Fruit fly (Drosophila melanogaster) whole organism, embryonic: ENCODE measurements around the gene Elp4.

Experiments
- Abd-B ChIP-seq: fragments of 200-800 bp; sonication (Bioruptor generic); optimal IDR thresholded peaks from 2 replicates; lab custom pipeline; 2018; ENCODE audit warnings: missing biosample characterization, mild to moderate bottlenecking, missing genetic modification characterization, moderate library complexity
- CG11398 ChIP-seq: fragments of 200-800 bp; sonication (Bioruptor generic); optimal IDR thresholded peaks from 2 replicates; lab custom pipeline; 2016; ENCODE audit warnings: missing biosample characterization, missing genetic modification characterization
- CG12299 ChIP-seq: fragments of 200-800 bp; sonication (Bioruptor generic); optimal IDR thresholded peaks from 2 replicates; lab custom pipeline; 2018; ENCODE audit warnings: missing biosample characterization, mild to moderate bottlenecking, missing genetic modification characterization
- CG12391 ChIP-seq: fragments of 200-800 bp; sonication (Bioruptor generic); optimal IDR thresholded peaks from 3 replicates; lab custom pipeline; 2018; ENCODE audit warnings: missing biosample characterization, mild to moderate bottlenecking, missing genetic modification characterization, moderate library complexity
- CG12659 ChIP-seq: fragments of 200-800 bp; sonication (Bioruptor generic); optimal IDR thresholded peaks from 3 replicates; lab custom pipeline; 2017; ENCODE audit warnings: mild to moderate bottlenecking, missing biosample characterization, missing genetic modification reagents, missing genetic modification characterization
- CG13123 ChIP-seq: fragments of 200-800 bp; sonication (Bioruptor generic); optimal IDR thresholded peaks from 2 replicates; lab custom pipeline; 2016; ENCODE audit warnings: missing biosample characterization, missing genetic modification characterization
- CG13296 ChIP-seq: fragments of 200-800 bp; sonication (Bioruptor generic); optimal IDR thresholded peaks from 3 replicates; lab custom pipeline; 2018; ENCODE audit warnings: missing biosample characterization, mild to moderate bottlenecking, missing genetic modification characterization
- CG13894 ChIP-seq: fragments of 200-800 bp; sonication (Bioruptor generic); optimal IDR thresholded peaks from 3 replicates; lab custom pipeline; 2018; ENCODE audit warnings: missing biosample characterization, mild to moderate bottlenecking, missing genetic modification characterization, moderate library complexity
- CG14860 ChIP-seq: fragments of 200-800 bp; sonication (Bioruptor generic); IDR thresholded peaks from 3 replicates; pipeline ENCODE4 v1.3.6; 2022; ENCODE audit warnings: missing biosample characterization, missing genetic modification characterization; ENCODE audit not compliant: partially characterized antibody
- CG17328 ChIP-seq: fragments of 200-800 bp; sonication (Bioruptor generic); IDR thresholded peaks from 2 replicates; pipeline ENCODE4 v1.3.6; 2022; ENCODE audit warnings: missing biosample characterization, missing genetic modification characterization
- CG17359 ChIP-seq: fragments of 200-800 bp; sonication (Bioruptor generic); optimal IDR thresholded peaks from 3 replicates; lab custom pipeline; 2018; ENCODE audit warnings: missing biosample characterization, mild to moderate bottlenecking, missing genetic modification characterization, moderate library complexity
- CG17568 ChIP-seq: fragments of 200-800 bp; sonication (Bioruptor generic); optimal IDR thresholded peaks from 2 replicates; lab custom pipeline; 2018; ENCODE audit warnings: missing biosample characterization, mild to moderate bottlenecking, missing genetic modification characterization, moderate library complexity
- CG18476 ChIP-seq: fragments of 200-800 bp; sonication (Bioruptor generic); optimal IDR thresholded peaks from 2 replicates; lab custom pipeline; 2016; ENCODE audit warnings: missing biosample characterization, mild to moderate bottlenecking, missing genetic modification characterization
- CG2129 ChIP-seq: fragments of 200-800 bp; sonication (Bioruptor generic); IDR thresholded peaks from 2 replicates; pipeline ENCODE4 v1.3.6; 2022; ENCODE audit warnings: missing biosample characterization, missing genetic modification characterization; ENCODE audit not compliant: partially characterized antibody
- CG3407 ChIP-seq: fragments of 200-800 bp; sonication (Bioruptor generic); optimal IDR thresholded peaks from 2 replicates; lab custom pipeline; 2018; ENCODE audit warnings: missing biosample characterization, mild to moderate bottlenecking, missing genetic modification characterization
- CG34224 ChIP-seq: fragments of 200-800 bp; sonication (Bioruptor generic); IDR thresholded peaks from 3 replicates; pipeline ENCODE4 v1.3.6; 2022; ENCODE audit warnings: missing biosample characterization, missing genetic modification characterization; ENCODE audit not compliant: partially characterized antibody
- CG4328 ChIP-seq: fragments of 200-800 bp; sonication (Bioruptor generic); optimal IDR thresholded peaks from 3 replicates; lab custom pipeline; 2017; ENCODE audit warnings: missing biosample characterization, missing genetic modification reagents, missing genetic modification characterization
- CG4404 ChIP-seq: fragments of 200-800 bp; sonication (Bioruptor generic); IDR thresholded peaks from 2 replicates; pipeline ENCODE4 v1.3.6; 2022; ENCODE audit warnings: missing biosample characterization, missing genetic modification characterization
- CG6765 ChIP-seq: fragments of 200-800 bp; sonication (Bioruptor generic); optimal IDR thresholded peaks from 3 replicates; lab custom pipeline; 2017; ENCODE audit warnings: missing biosample characterization, mild to moderate bottlenecking, missing genetic modification characterization
- CG6813 ChIP-seq: fragments of 200-800 bp; sonication (Bioruptor generic); optimal IDR thresholded peaks from 2 replicates; lab custom pipeline; 2017; ENCODE audit warnings: missing biosample characterization, missing genetic modification characterization, mild to moderate bottlenecking, moderate library complexity, missing genetic modification reagents
- CG7839 ChIP-seq: fragments of 200-800 bp; sonication (Bioruptor generic); optimal IDR thresholded peaks from 3 replicates; lab custom pipeline; 2018; ENCODE audit warnings: missing biosample characterization, mild to moderate bottlenecking, missing genetic modification characterization, moderate library complexity
- CG7963 ChIP-seq: fragments of 200-800 bp; sonication (Bioruptor generic); IDR thresholded peaks from 3 replicates; pipeline ENCODE4 v1.3.6; 2022; ENCODE audit warnings: missing biosample characterization, missing genetic modification characterization; ENCODE audit not compliant: partially characterized antibody
- CkIIα-i1 ChIP-seq: fragments of 200-800 bp; sonication (Bioruptor generic); IDR thresholded peaks from 2 replicates; pipeline ENCODE4 v1.3.6; 2022; ENCODE audit warnings: missing biosample characterization, missing genetic modification characterization
- Deaf1 ChIP-seq: fragments of 200-800 bp; optimal IDR thresholded peaks from 3 replicates; lab custom pipeline; 2019; ENCODE audit warnings: missing biosample characterization, mild to moderate bottlenecking, missing genetic modification characterization, moderate library complexity
- Dfd ChIP-seq, 2 experiments: fragments of >200 bp; optimal IDR thresholded peaks; 2 replicates each; lab custom pipeline; 2017; ENCODE audit warnings: missing biosample characterization in 2 of 2, missing genetic modification characterization in 2 of 2
- Gsc ChIP-seq: fragments of 200-800 bp; sonication (Bioruptor generic); IDR thresholded peaks from 2 replicates; pipeline ENCODE4 v1.3.6; 2022; ENCODE audit warnings: missing biosample characterization, missing genetic modification characterization
- Lpt ChIP-seq: fragments of >200 bp; optimal IDR thresholded peaks from 2 replicates; lab custom pipeline; 2018; ENCODE audit warnings: missing biosample characterization, missing genetic modification characterization
- Nf-YA ChIP-seq: fragments of 200-800 bp; sonication (Bioruptor generic); IDR thresholded peaks from 2 replicates; pipeline ENCODE4 v1.3.6; 2022; ENCODE audit warnings: missing biosample characterization, missing genetic modification characterization
- Opbp ChIP-seq: fragments of 200-800 bp; sonication (Bioruptor generic); IDR thresholded peaks from 3 replicates; pipeline ENCODE4 v1.3.6; 2022; ENCODE audit warnings: missing biosample characterization, missing genetic modification characterization; ENCODE audit not compliant: partially characterized antibody
- Ptx1 ChIP-seq: fragments of 200-800 bp; sonication (Bioruptor generic); IDR thresholded peaks from 2 replicates; pipeline ENCODE4 v1.3.6; 2022; ENCODE audit warnings: missing biosample characterization, missing genetic modification characterization
- Spps ChIP-seq: fragments of 200-800 bp; sonication (Bioruptor generic); optimal IDR thresholded peaks from 2 replicates; lab custom pipeline; 2018; ENCODE audit warnings: missing biosample characterization, mild to moderate bottlenecking, missing genetic modification characterization
- abd-A ChIP-seq: fragments of 200-800 bp; sonication (Bioruptor generic); optimal IDR thresholded peaks from 3 replicates; lab custom pipeline; 2019; ENCODE audit warnings: missing biosample characterization, mild to moderate bottlenecking, missing genetic modification characterization, moderate library complexity
- btn ChIP-seq: fragments of 200-800 bp; sonication (Bioruptor generic); optimal IDR thresholded peaks from 2 replicates; lab custom pipeline; 2016; ENCODE audit warnings: missing biosample characterization, missing genetic modification characterization
- caup ChIP-seq: fragments of 200-800 bp; sonication (Bioruptor generic); optimal IDR thresholded peaks from 3 replicates; lab custom pipeline; 2017; ENCODE audit warnings: missing biosample characterization, mild to moderate bottlenecking, missing genetic modification characterization, moderate library complexity; ENCODE audit not compliant: severe bottlenecking
- exex ChIP-seq: fragments of 200-800 bp; sonication (Bioruptor generic); optimal IDR thresholded peaks from 4 replicates; lab custom pipeline; 2018; ENCODE audit warnings: missing biosample characterization, mild to moderate bottlenecking, missing genetic modification characterization, moderate library complexity
- inv ChIP-seq: fragments of 200-800 bp; sonication (Bioruptor generic); IDR thresholded peaks from 2 replicates; pipeline ENCODE4 v1.3.6; 2022; ENCODE audit warnings: missing biosample characterization, missing genetic modification characterization; ENCODE audit not compliant: partially characterized antibody
- ken ChIP-seq: fragments of 200-800 bp; sonication (Bioruptor generic); IDR thresholded peaks from 3 replicates; pipeline ENCODE4 v1.3.6; 2022; ENCODE audit warnings: missing biosample characterization, missing genetic modification characterization
- prd ChIP-seq, 3 experiments: fragments of >200 bp in 2 of 3; fragments of 200-800 bp in 1 of 3; sonication (Bioruptor generic) in 1 of 3; optimal IDR thresholded peaks in 2 of 3; IDR thresholded peaks in 1 of 3; 2 replicates in 2 of 3; 3 replicates in 1 of 3; pipeline versions ENCODE4 v1.3.6 to Lab custom; 2017 to 2022; ENCODE audit warnings: missing biosample characterization in 1 of 3, missing genetic modification characterization in 1 of 3
- pros ChIP-seq: fragments of 200-800 bp; sonication (Bioruptor generic); optimal IDR thresholded peaks from 3 replicates; lab custom pipeline; 2019; ENCODE audit warnings: missing biosample characterization, mild to moderate bottlenecking, missing genetic modification characterization, moderate library complexity
- ro ChIP-seq: fragments of 200-800 bp; sonication (Bioruptor generic); IDR thresholded peaks from 2 replicates; pipeline ENCODE4 v1.3.6; 2022; ENCODE audit warnings: missing biosample characterization, missing genetic modification characterization
- schlank ChIP-seq: fragments of 200-800 bp; sonication (Bioruptor generic); optimal IDR thresholded peaks from 2 replicates; lab custom pipeline; 2018; ENCODE audit warnings: missing biosample characterization, mild to moderate bottlenecking, missing genetic modification characterization
- scrt ChIP-seq: fragments of 200-800 bp; sonication (Bioruptor generic); optimal IDR thresholded peaks from 2 replicates; lab custom pipeline; 2018; ENCODE audit warnings: missing biosample characterization, mild to moderate bottlenecking, missing genetic modification characterization, moderate library complexity
- sim ChIP-seq: fragments of 200-800 bp; sonication (Bioruptor generic); IDR thresholded peaks from 2 replicates; pipeline ENCODE4 v1.3.6; 2022; ENCODE audit warnings: missing biosample characterization, missing genetic modification characterization
- sima ChIP-seq: fragments of 200-800 bp; sonication (Bioruptor generic); optimal IDR thresholded peaks from 2 replicates; lab custom pipeline; 2016; ENCODE audit warnings: missing biosample characterization, missing genetic modification characterization
- so ChIP-seq: fragments of 200-800 bp; sonication (Bioruptor generic); IDR thresholded peaks from 3 replicates; pipeline ENCODE4 v1.3.6; 2022; ENCODE audit warnings: missing biosample characterization, missing genetic modification characterization
- sr ChIP-seq: fragments of 200-800 bp; sonication (Bioruptor generic); IDR thresholded peaks from 3 replicates; pipeline ENCODE4 v1.3.6; 2022; ENCODE audit warnings: missing biosample characterization, missing genetic modification characterization
- tup ChIP-seq: fragments of 200-800 bp; sonication (Bioruptor generic); optimal IDR thresholded peaks from 2 replicates; lab custom pipeline; 2016; ENCODE audit warnings: missing biosample characterization, mild to moderate bottlenecking, missing genetic modification characterization, moderate library complexity
- wdn ChIP-seq: fragments of 200-800 bp; sonication (Bioruptor generic); IDR thresholded peaks from 2 replicates; pipeline ENCODE4 v1.3.6; 2022; ENCODE audit warnings: missing biosample characterization, missing genetic modification characterization
- wek ChIP-seq: fragments of 200-800 bp; sonication (Bioruptor generic); optimal IDR thresholded peaks from 3 replicates; lab custom pipeline; 2018; ENCODE audit warnings: missing biosample characterization, mild to moderate bottlenecking, missing genetic modification characterization, moderate library complexity
- zfh2 ChIP-seq: fragments of 200-800 bp; sonication (Bioruptor generic); optimal IDR thresholded peaks from 2 replicates; lab custom pipeline; 2016; ENCODE audit warnings: missing biosample characterization, missing genetic modification characterization

Elp4 gene

dm6 chr2L:5532061-5532460 is 8.1 kb downstream of the Elp4 start, which contains the start of gene Coq6 (continued):
- TF ChIP-seq CG18476 (GFP tag; lab: Kevin White, UChicago): no peak
- TF ChIP-seq CG6813 (GFP tag; lab: Kevin White, UChicago): no peak
- peak; percentile 68 for TF ChIP-seq CG34224
- no peak for TF ChIP-seq CkIIα-i1 (GFP tag; lab: Robert Waterston, UW)
- no peak for TF ChIP-seq CG12659 (GFP tag; lab: Kevin White, UChicago)
- no peak for TF ChIP-seq Lpt
- no peak for TF ChIP-seq sr
- TF ChIP-seq CG14860 (GFP tag; lab: Robert Waterston, UW): peak; percentile 50; the same call in 2 of the 3 replicates
- TF ChIP-seq CG4404 (GFP tag; lab: Robert Waterston, UW): no peak
- no peak for TF ChIP-seq inv (GFP tag; lab: Robert Waterston, UW)
- no peak for TF ChIP-seq CG12299
- no peak for TF ChIP-seq wdn (GFP tag; lab: Robert Waterston, UW)
- no peak for TF ChIP-seq zfh2 (GFP tag; lab: Kevin White, UChicago)
- TF ChIP-seq scrt (GFP tag; lab: Kevin White, UChicago): no peak
- TF ChIP-seq CG13123: no peak
- no peak for TF ChIP-seq sim
- peak; percentile 49; the same call in 1 of the 3 replicates for TF ChIP-seq CG7963
- TF ChIP-seq CG2129: 0 out of 2 replicates have a peak, but pooled peaks have one; percentile 18
- no peak for TF ChIP-seq CG13894 (tag; lab: Kevin White, UChicago)
- no peak for TF ChIP-seq CG3407 (GFP tag; lab: Kevin White, UChicago)
- no peak for TF ChIP-seq Deaf1
- TF ChIP-seq exex (tag; lab: Kevin White, UChicago): no peak
- TF ChIP-seq Nf-YA (GFP tag; lab: Robert Waterston, UW): no peak
- TF ChIP-seq prd (optimal IDR thresholded peaks at IDR 0.05; lab: Kevin White, UChicago): no peak
- no peak for TF ChIP-seq prd (GFP tag; IDR thresholded peaks at IDR 0.05; lab: Robert Waterston, UW)
- TF ChIP-seq CG17328 (GFP tag; lab: Robert Waterston, UW): no peak
- TF ChIP-seq Abd-B (GFP tag; lab: Kevin White, UChicago): peak; percentile 13
- peak; percentile 53; the same call in 2 of the 3 replicates for TF ChIP-seq Opbp
- no peak for TF ChIP-seq wek (GFP tag; lab: Kevin White, UChicago)
- no peak for TF ChIP-seq tup (GFP tag; lab: Kevin White, UChicago)
- no peak for TF ChIP-seq CG13296 (GFP tag; lab: Kevin White, UChicago)
- TF ChIP-seq Ptx1 (GFP tag; lab: Robert Waterston, UW): 0 out of 2 replicates have a peak, but pooled peaks have one; percentile 16
- TF ChIP-seq ken (GFP tag; lab: Robert Waterston, UW): no peak
- no peak for TF ChIP-seq sima
- no peak for TF ChIP-seq pros (GFP tag; lab: Kevin White, UChicago)
- no peak for TF ChIP-seq caup (GFP tag; lab: Kevin White, UChicago)
- TF ChIP-seq abd-A (tag; lab: Kevin White, UChicago): no peak
- TF ChIP-seq Gsc (GFP tag; lab: Robert Waterston, UW): no peak
- TF ChIP-seq CG17359: no peak
- TF ChIP-seq btn (GFP tag; lab: Kevin White, UChicago): no peak
- no peak for TF ChIP-seq CG7839 (tag; lab: Kevin White, UChicago)
- TF ChIP-seq CG4328 (GFP tag; lab: Kevin White, UChicago): no peak
- no peak for TF ChIP-seq Dfd (GFP tag; optimal IDR thresholded peaks at IDR 0.05; lab: Kevin White, UChicago)
- TF ChIP-seq so (GFP tag; lab: Robert Waterston, UW): no peak
- no peak for TF ChIP-seq Spps
- no peak for TF ChIP-seq CG6765 (GFP tag; lab: Kevin White, UChicago)
- no peak for TF ChIP-seq schlank (tag; lab: Kevin White, UChicago)
- TF ChIP-seq CG12391: no peak
- TF ChIP-seq ro (GFP tag; lab: Robert Waterston, UW): no peak
- no peak for TF ChIP-seq CG11398 (GFP tag; lab: Kevin White, UChicago)
- TF ChIP-seq CG17568 (GFP tag; lab: Kevin White, UChicago): no peak
